Worm (Caenorhabditis elegans) whole organism, L3 larva: ENCODE results near the gene K03D3.2.

Experiments
- egl-27 ChIP-seq: sonication (generic microtip); optimal IDR thresholded peaks from 4 replicates; lab custom pipeline; 2017; ENCODE audit warnings: missing biosample characterization, missing genetic modification reagents, missing genetic modification characterization
- elt-1 ChIP-seq: fragments of 150-350 bp; optimal IDR thresholded peaks from 2 replicates; lab custom pipeline; 2014; ENCODE audit warnings: missing biosample characterization, missing genetic modification characterization
- elt-3 ChIP-seq, 3 experiments: fragments of 150-350 bp in 1 of 3; sonication (generic microtip) in 2 of 3; optimal IDR thresholded peaks; 2 replicates in 2 of 3; 4 replicates in 1 of 3; lab custom pipeline; 2014 to 2017; ENCODE audit warnings: missing biosample characterization in 3 of 3, missing genetic modification characterization in 3 of 3
- fos-1 ChIP-seq: fragments of 150-350 bp; optimal IDR thresholded peaks from 2 replicates; lab custom pipeline; 2014; ENCODE audit warnings: missing biosample characterization, missing genetic modification characterization
- hmg-11 ChIP-seq: sonication (generic microtip); optimal IDR thresholded peaks from 2 replicates; lab custom pipeline; 2016; ENCODE audit warnings: missing genetic modification characterization, missing compliant biosample characterization
- lsy-12 ChIP-seq: sonication (generic microtip); optimal IDR thresholded peaks from 2 replicates; lab custom pipeline; 2016; ENCODE audit warnings: mild to moderate bottlenecking, missing genetic modification characterization, missing compliant biosample characterization
- nhr-25 ChIP-seq: sonication (generic microtip); optimal IDR thresholded peaks from 2 replicates; lab custom pipeline; 2017; ENCODE audit warnings: missing biosample characterization, missing genetic modification characterization
- nhr-28 ChIP-seq: fragments of 150-350 bp; optimal IDR thresholded peaks from 2 replicates; lab custom pipeline; 2014; ENCODE audit warnings: missing biosample characterization, missing genetic modification characterization
- skn-1 ChIP-seq: fragments of 150-350 bp; optimal IDR thresholded peaks from 2 replicates; lab custom pipeline; 2014; ENCODE audit warnings: missing biosample characterization, missing genetic modification characterization
- snpc-4 ChIP-seq: fragments of 150-350 bp; optimal IDR thresholded peaks from 2 replicates; lab custom pipeline; 2014; ENCODE audit warnings: missing biosample characterization, missing genetic modification characterization
- unc-39 ChIP-seq: sonication (generic microtip); optimal IDR thresholded peaks from 4 replicates; lab custom pipeline; 2017; ENCODE audit warnings: missing biosample characterization, missing genetic modification characterization
- unc-62 ChIP-seq: fragments of 150-350 bp; sonication (generic microtip); optimal IDR thresholded peaks from 4 replicates; lab custom pipeline; 2014; ENCODE audit warnings: missing biosample characterization, missing genetic modification reagents, missing genetic modification characterization
- zag-1 ChIP-seq: fragments of 150-350 bp; optimal IDR thresholded peaks from 2 replicates; lab custom pipeline; 2014; ENCODE audit warnings: missing biosample characterization, missing genetic modification characterization
- ztf-11 ChIP-seq: fragments of 150-350 bp; optimal IDR thresholded peaks from 2 replicates; lab custom pipeline; 2014; ENCODE audit warnings: missing biosample characterization, missing genetic modification characterization

DNA sequence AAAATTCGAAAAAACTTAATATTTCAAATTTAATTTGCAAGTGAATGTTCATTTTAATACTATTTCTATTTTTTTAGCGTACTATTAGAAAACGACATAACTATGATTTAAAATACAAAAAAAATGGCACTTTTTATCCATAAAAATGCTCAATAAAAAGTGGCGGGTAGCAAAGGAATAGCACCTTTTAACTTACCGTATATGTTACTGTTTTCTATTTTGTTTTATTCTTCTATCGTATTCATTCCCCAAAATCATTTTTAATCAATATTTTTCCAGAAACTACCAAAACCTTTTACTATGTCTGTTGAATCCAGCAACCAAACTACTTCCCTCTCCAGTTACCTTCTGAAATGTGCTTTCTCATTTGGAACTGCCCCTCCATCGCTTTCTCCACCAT lies 22.3 kb upstream of the K03D3.2 start, which contains the start of gene C35D6.4:
- TF ChIP-seq elt-3 (tag; optimal IDR thresholded peaks at IDR 0.05; lab: Kevin White, UChicago), result no peak
- no peak for TF ChIP-seq nhr-28
- TF ChIP-seq fos-1 (tag; lab: Kevin White, UChicago), result no peak
- TF ChIP-seq elt-1 (tag; lab: Kevin White, UChicago), result no peak
- TF ChIP-seq nhr-25 (tag; lab: Kevin White, UChicago), result no peak
- TF ChIP-seq snpc-4 (tag; lab: Kevin White, UChicago), result no peak
- no peak for TF ChIP-seq zag-1 (tag; lab: Kevin White, UChicago)
- TF ChIP-seq skn-1 (tag; lab: Kevin White, UChicago), result no peak
- TF ChIP-seq unc-62 (GFP tag; lab: Kevin White, UChicago), result no peak
- no peak for TF ChIP-seq lsy-12 (tag; lab: Kevin White, UChicago)
- no peak for TF ChIP-seq hmg-11 (tag; lab: Kevin White, UChicago)
- TF ChIP-seq ztf-11 (tag; lab: Kevin White, UChicago), result no peak
- no peak for TF ChIP-seq egl-27 (tag; lab: Kevin White, UChicago)
- no peak for TF ChIP-seq unc-39 (tag; lab: Kevin White, UChicago)
